Worm (Caenorhabditis elegans): ENCODE data around the gene aff-1.

DNA sequence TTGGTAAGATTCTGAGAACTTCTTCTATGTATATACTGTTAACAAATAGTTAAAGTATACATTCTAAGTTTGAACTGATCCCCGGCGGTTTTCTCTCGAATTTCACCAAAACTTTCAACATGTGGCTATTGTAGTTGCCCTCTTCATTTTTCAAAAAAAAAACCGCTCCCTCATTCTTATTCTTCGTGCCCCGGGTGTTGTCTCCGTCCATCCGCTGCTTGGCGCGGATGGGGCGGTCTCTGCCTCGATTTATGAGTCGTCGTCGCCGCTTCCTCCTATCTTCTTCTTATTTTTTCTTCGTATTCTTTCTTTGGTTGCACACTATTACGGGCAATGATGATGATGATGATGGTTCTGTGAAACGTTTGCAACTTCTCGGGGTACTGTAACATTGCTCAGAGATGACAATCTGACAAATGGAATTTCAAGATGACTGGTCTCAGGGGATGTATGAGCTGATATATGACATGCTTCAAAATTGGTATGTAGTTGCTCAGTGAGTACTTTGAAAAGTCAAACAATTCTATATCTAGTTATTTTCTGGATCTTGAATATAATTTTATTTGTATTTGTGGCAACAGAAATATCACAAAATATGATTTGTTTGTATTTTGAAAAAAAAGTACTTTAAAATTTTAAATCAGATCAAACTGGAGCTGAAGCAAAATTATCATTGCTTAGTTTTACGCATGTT lies 43.1 kb downstream of the aff-1 start:
- no peak for TF ChIP-seq hmg-11 (tag; optimal IDR thresholded peaks at IDR 0.05)
- no peak for TF ChIP-seq ama-1 (optimal IDR thresholded peaks at IDR 0.05)
- TF ChIP-seq skn-1 (tag; optimal IDR thresholded peaks at IDR 0.05): no peak
- no peak for TF ChIP-seq pha-4 (tag; optimal IDR thresholded peaks at IDR 0.05)
- TF ChIP-seq lin-15B (tag; optimal IDR thresholded peaks at IDR 0.05): no peak
- no peak for TF ChIP-seq tbx-2 (tag; optimal IDR thresholded peaks at IDR 0.05)
- no peak for TF ChIP-seq nhr-12 (tag; optimal IDR thresholded peaks at IDR 0.05)
- no peak for TF ChIP-seq lsy-12 (tag; optimal IDR thresholded peaks at IDR 0.05)
- TF ChIP-seq unc-62 (GFP tag; optimal IDR thresholded peaks at IDR 0.05): no peak
- no peak for TF ChIP-seq aly-2 (tag; optimal IDR thresholded peaks at IDR 0.05)

Measured in whole organism, L3 larva.